Worm (Caenorhabditis elegans) whole organism, young adult: ENCODE measurements around the gene tre-4.

Experiments used
- B0019.2 ChIP-seq: fragments of 200-800 bp; sonication (Bioruptor generic); conservative IDR thresholded peaks from 2 replicates; pipeline ENCODE4 v1.3.6; 2022; ENCODE audit warnings: missing genetic modification reagents, missing genetic modification characterization, missing compliant biosample characterization
- B0261.1 ChIP-seq: sonication (generic microtip); optimal IDR thresholded peaks from 2 replicates; lab custom pipeline; 2016; ENCODE audit warnings: mild to moderate bottlenecking, missing genetic modification characterization, moderate library complexity, missing compliant biosample characterization
- D2030.7 ChIP-seq: fragments of 200-800 bp; sonication (Bioruptor generic); IDR thresholded peaks from 2 replicates; pipeline ENCODE4 v1.3.6; 2022; ENCODE audit warnings: missing genetic modification reagents, missing genetic modification characterization, missing compliant biosample characterization
- F23B12.7 ChIP-seq: sonication (generic microtip); optimal IDR thresholded peaks from 2 replicates; lab custom pipeline; 2017; ENCODE audit warnings: missing genetic modification characterization, mild to moderate bottlenecking, missing compliant biosample characterization, antibody characterized with exemption, moderate library complexity; ENCODE audit not compliant: insufficient read depth
- Y53G8AR.9 ChIP-seq: fragments of 200-800 bp; sonication (Bioruptor generic); conservative IDR thresholded peaks from 2 replicates; pipeline ENCODE4 v1.3.6; 2022; ENCODE audit warnings: missing genetic modification reagents, missing genetic modification characterization, missing compliant biosample characterization
- Y67H2A.10 ChIP-seq: fragments of 200-800 bp; sonication (Bioruptor generic); conservative IDR thresholded peaks from 2 replicates; pipeline ENCODE4 v1.3.6; 2022; ENCODE audit warnings: missing genetic modification reagents, missing genetic modification characterization, missing compliant biosample characterization
- cebp-1 ChIP-seq, 2 experiments: fragments of 200-800 bp in 1 of 2; sonication (Bioruptor generic) in 1 of 2; sonication (generic microtip) in 1 of 2; IDR thresholded peaks in 1 of 2; optimal IDR thresholded peaks in 1 of 2; 2 replicates each; pipeline versions ENCODE4 v1.3.6 to Lab custom; 2017 to 2022; ENCODE audit warnings: missing compliant biosample characterization in 2 of 2, missing genetic modification characterization in 2 of 2, mild to moderate bottlenecking in 1 of 2, missing genetic modification reagents in 1 of 2, moderate library complexity in 1 of 2
- die-1 ChIP-seq: sonication (generic microtip); optimal IDR thresholded peaks from 2 replicates; lab custom pipeline; 2016; ENCODE audit warnings: missing genotype, mild to moderate bottlenecking, missing genetic modification characterization, missing compliant biosample characterization
- dox-1 ChIP-seq: fragments of 200-800 bp; sonication (Bioruptor generic); IDR thresholded peaks from 2 replicates; pipeline ENCODE4 v1.3.6; 2022; ENCODE audit warnings: missing genetic modification reagents, missing genetic modification characterization, missing compliant biosample characterization
- egl-44 ChIP-seq: fragments of 200-800 bp; sonication (Bioruptor generic); IDR thresholded peaks from 2 replicates; pipeline ENCODE4 v1.3.6; 2022; ENCODE audit warnings: missing genetic modification reagents, missing genetic modification characterization, missing compliant biosample characterization
- fkh-3 ChIP-seq: sonication (generic microtip); optimal IDR thresholded peaks from 2 replicates; lab custom pipeline; 2016; ENCODE audit warnings: mild to moderate bottlenecking, missing genetic modification characterization, missing compliant biosample characterization
- him-1 ChIP-seq: sonication (generic microtip); optimal IDR thresholded peaks from 2 replicates; lab custom pipeline; 2016; ENCODE audit warnings: missing genotype, missing genetic modification reagents, missing genetic modification characterization, missing compliant biosample characterization
- hmg-1.2 ChIP-seq: fragments of 200-800 bp; sonication (Bioruptor generic); IDR thresholded peaks from 2 replicates; pipeline ENCODE4 v1.3.6; 2022; ENCODE audit warnings: missing genetic modification reagents, missing genetic modification characterization, missing compliant biosample characterization
- hmg-20 ChIP-seq: fragments of 200-800 bp; sonication (Bioruptor generic); IDR thresholded peaks from 2 replicates; pipeline ENCODE4 v1.3.6; 2022; ENCODE audit warnings: missing genetic modification reagents, missing genetic modification characterization, missing compliant biosample characterization
- hsf-1 ChIP-seq: fragments of 200-800 bp; sonication (Bioruptor generic); IDR thresholded peaks from 2 replicates; pipeline ENCODE4 v1.3.6; 2022; ENCODE audit warnings: missing genetic modification reagents, missing genetic modification characterization, missing compliant biosample characterization
- lin-26 ChIP-seq: fragments of 200-800 bp; sonication (Bioruptor generic); IDR thresholded peaks from 2 replicates; pipeline ENCODE4 v1.3.6; 2022; ENCODE audit warnings: missing genetic modification reagents, missing genetic modification characterization, missing compliant biosample characterization
- lin-40 ChIP-seq: sonication (generic microtip); optimal IDR thresholded peaks from 2 replicates; lab custom pipeline; 2016; ENCODE audit warnings: missing genetic modification characterization, mild to moderate bottlenecking, missing compliant biosample characterization, missing genotype, missing genetic modification reagents
- lin-54 ChIP-seq: fragments of 200-800 bp; sonication (Bioruptor generic); optimal IDR thresholded peaks from 2 replicates; lab custom pipeline; 2018; ENCODE audit warnings: mild to moderate bottlenecking, missing genetic modification characterization, missing compliant biosample characterization
- madf-6 ChIP-seq: fragments of 200-800 bp; sonication (Bioruptor generic); IDR thresholded peaks from 2 replicates; pipeline ENCODE4 v1.3.6; 2022; ENCODE audit warnings: missing genetic modification reagents, missing genetic modification characterization, missing compliant biosample characterization
- mes-4 ChIP-seq: sonication (generic microtip); optimal IDR thresholded peaks from 2 replicates; lab custom pipeline; 2016; ENCODE audit warnings: missing genotype, missing genetic modification characterization, missing compliant biosample characterization
- nfyb-1 ChIP-seq: fragments of 200-800 bp; sonication (Bioruptor generic); IDR thresholded peaks from 2 replicates; pipeline ENCODE4 v1.3.6; 2022; ENCODE audit warnings: missing genetic modification reagents, missing genetic modification characterization, missing compliant biosample characterization
- nhr-179 ChIP-seq: sonication (generic microtip); optimal IDR thresholded peaks from 2 replicates; lab custom pipeline; 2016; ENCODE audit warnings: mild to moderate bottlenecking, missing genetic modification characterization, missing compliant biosample characterization
- nhr-90 ChIP-seq: sonication (generic microtip); optimal IDR thresholded peaks from 2 replicates; lab custom pipeline; 2016; ENCODE audit warnings: missing genotype, mild to moderate bottlenecking, missing genetic modification characterization, missing compliant biosample characterization
- pbrm-1 ChIP-seq: fragments of 200-800 bp; sonication (Bioruptor generic); IDR thresholded peaks from 2 replicates; pipeline ENCODE4 v1.3.6; 2022; ENCODE audit warnings: missing genetic modification reagents, missing genetic modification characterization, missing compliant biosample characterization
- rcor-1 ChIP-seq: fragments of 200-800 bp; sonication (Bioruptor generic); IDR thresholded peaks from 2 replicates; pipeline ENCODE4 v1.3.6; 2022; ENCODE audit warnings: missing genetic modification reagents, missing genetic modification characterization, missing compliant biosample characterization
- rec-8 ChIP-seq, 2 experiments: sonication (generic microtip); optimal IDR thresholded peaks; 2 replicates each; lab custom pipeline; 2016; ENCODE audit warnings: mild to moderate bottlenecking in 2 of 2, missing genetic modification characterization in 2 of 2, missing genetic modification reagents in 2 of 2, missing genotype in 2 of 2, missing biosample characterization in 1 of 2, missing compliant biosample characterization in 1 of 2, moderate library complexity in 1 of 2
- rpc-1 ChIP-seq, 2 experiments: fragments of 150-350 bp in 1 of 2; sonication (generic microtip) in 1 of 2; optimal IDR thresholded peaks; 2 replicates each; lab custom pipeline; 2014 to 2018; ENCODE audit warnings: missing biosample characterization in 1 of 2, missing genetic modification characterization in 1 of 2, missing genetic modification reagents in 1 of 2, missing genotype in 1 of 2
- snpc-1.3 ChIP-seq: sonication (generic microtip); optimal IDR thresholded peaks from 2 replicates; lab custom pipeline; 2017; ENCODE audit warnings: missing genetic modification characterization, mild to moderate bottlenecking, missing compliant biosample characterization, antibody characterized with exemption, moderate library complexity, missing genotype, missing genetic modification reagents; ENCODE audit not compliant: insufficient read depth
- snpc-4 ChIP-seq, 5 experiments: fragments of 150-350 bp in 1 of 5; sonication (generic microtip) in 4 of 5; optimal IDR thresholded peaks; 2 replicates each; lab custom pipeline; 2014 to 2018; ENCODE audit warnings: missing genetic modification characterization in 5 of 5, missing biosample characterization in 3 of 5, antibody characterized with exemption in 2 of 5, mild to moderate bottlenecking in 2 of 5, missing compliant biosample characterization in 2 of 5, missing genotype in 2 of 5, moderate library complexity in 2 of 5, missing genetic modification reagents in 1 of 5
- tbp1 ChIP-seq: fragments of 200-800 bp; sonication (Bioruptor generic); optimal IDR thresholded peaks from 2 replicates; lab custom pipeline; 2018; ENCODE audit warnings: mild to moderate bottlenecking, missing genetic modification characterization, missing compliant biosample characterization
- unc-130 ChIP-seq: sonication (generic microtip); optimal IDR thresholded peaks from 2 replicates; lab custom pipeline; 2016; ENCODE audit warnings: missing genetic modification reagents, missing genetic modification characterization, missing compliant biosample characterization
- unc-62 ChIP-seq: fragments of 150-350 bp; optimal IDR thresholded peaks from 2 replicates; lab custom pipeline; 2014; ENCODE audit warnings: missing biosample characterization, missing genetic modification reagents, missing genetic modification characterization
- zfh-2 ChIP-seq: fragments of 200-800 bp; sonication (Bioruptor generic); conservative IDR thresholded peaks from 2 replicates; pipeline ENCODE4 v1.3.6; 2022; ENCODE audit warnings: missing genetic modification reagents, missing genetic modification characterization, missing compliant biosample characterization
- ztf-18 ChIP-seq: sonication (generic microtip); optimal IDR thresholded peaks from 2 replicates; lab custom pipeline; 2016; ENCODE audit warnings: missing genotype, mild to moderate bottlenecking, missing genetic modification characterization, missing compliant biosample characterization
- ztf-6 ChIP-seq: fragments of 200-800 bp; sonication (Bioruptor generic); IDR thresholded peaks from 2 replicates; pipeline ENCODE4 v1.3.6; 2022; ENCODE audit warnings: missing genetic modification reagents, missing genetic modification characterization, missing compliant biosample characterization

tre-4 gene

ce11 chrX:13442446-13442845 lies 29.5 kb upstream of the tre-4 start (continued):
- TF ChIP-seq F23B12.7 (tag; lab: Kevin White, UChicago) (peak; percentile 60), unc-130 (GFP tag; lab: Kevin White, UChicago) (no peak), zfh-2 (GFP tag; lab: Robert Waterston, UW) (peak; percentile 40; the same call in 1 of the 2 replicates), rec-8 (tag; optimal IDR thresholded peaks at IDR 0.05; lab: Kevin White, UChicago) (no peak), lin-40 (tag; lab: Kevin White, UChicago) (peak; percentile 68), Y53G8AR.9 (GFP tag; lab: Robert Waterston, UW) (0 out of 2 replicates have a peak, but pooled peaks have one; percentile 35), hmg-20 (GFP tag; lab: Robert Waterston, UW) (peak; percentile 33; the same call in 1 of the 2 replicates), fkh-3 (tag; lab: Kevin White, UChicago) (no peak), egl-44 (GFP tag; lab: Robert Waterston, UW) (peak; percentile 54; the same call in 1 of the 2 replicates), lin-54 (peak; percentile 34), B0261.1 (tag; lab: Kevin White, UChicago) (peak; percentile 89), nhr-179 (tag; lab: Kevin White, UChicago) (peak; percentile 32), hsf-1 (GFP tag; lab: Robert Waterston, UW) (no peak), nfyb-1 (GFP tag; lab: Robert Waterston, UW) (peak; percentile 47; the same call in 1 of the 2 replicates), D2030.7 (GFP tag; lab: Robert Waterston, UW) (peak; percentile 83)

ce11 chrX:13443283-13443682 lies 28.7 kb upstream of the tre-4 start:
- TF ChIP-seq unc-62 (no peak), dox-1 (GFP tag; lab: Robert Waterston, UW) (peak; percentile 45; the same call in 1 of the 2 replicates), B0261.1 (tag; lab: Kevin White, UChicago) (peak; percentile 72), pbrm-1 (GFP tag; lab: Robert Waterston, UW) (peak; percentile 76), ztf-18 (tag; lab: Kevin White, UChicago) (no peak), Y53G8AR.9 (GFP tag; lab: Robert Waterston, UW) (0 out of 2 replicates have a peak, but pooled peaks have one; percentile 22), hmg-20 (GFP tag; lab: Robert Waterston, UW) (peak; percentile 55; the same call in 1 of the 2 replicates), die-1 (tag; lab: Kevin White, UChicago) (peak; percentile 64), rcor-1 (GFP tag; lab: Robert Waterston, UW) (peak; percentile 62), nhr-90 (tag; lab: Kevin White, UChicago) (peak; percentile 32), snpc-1.3 (tag; lab: Kevin White, UChicago) (peak; percentile 63), madf-6 (0 out of 2 replicates have a peak, but pooled peaks have one; percentile 18), B0019.2 (GFP tag; lab: Robert Waterston, UW) (no peak), hmg-1.2 (GFP tag; lab: Robert Waterston, UW) (peak; percentile 44; the same call in 1 of the 2 replicates), mes-4 (tag; lab: Kevin White, UChicago) (peak; percentile 39), him-1 (tag; lab: Kevin White, UChicago) (peak; percentile 51), D2030.7 (GFP tag; lab: Robert Waterston, UW) (peak; percentile 92), snpc-4 (GFP tag; optimal IDR thresholded peaks at IDR 0.05; lab: Kevin White, UChicago) (peak; percentile 62), snpc-4 (tag; optimal IDR thresholded peaks at IDR 0.05; lab: Kevin White, UChicago) (peak in 2 of 4 experiments; percentile 36 to 58), cebp-1 (GFP tag; IDR thresholded peaks at IDR 0.05; lab: Robert Waterston, UW) (no peak), cebp-1 (tag; optimal IDR thresholded peaks at IDR 0.05; lab: Kevin White, UChicago) (peak; percentile 1), Y67H2A.10 (GFP tag; lab: Robert Waterston, UW) (no peak), rpc-1 (optimal IDR thresholded peaks at IDR 0.05; lab: Kevin White, UChicago) (peak; percentile 75), rpc-1 (tag; optimal IDR thresholded peaks at IDR 0.05; lab: Kevin White, UChicago) (peak; percentile 90), lin-26 (GFP tag; lab: Robert Waterston, UW) (0 out of 2 replicates have a peak, but pooled peaks have one; percentile 45), tbp1 (GFP tag; lab: Kevin White, UChicago) (peak; percentile 84), ztf-6 (GFP tag; lab: Robert Waterston, UW) (no peak)
- TF ChIP-seq, all 124 proteins: peak for 19
